Worm (Caenorhabditis elegans) whole organism, late embryonic: ENCODE measurements around the gene C33A11.2.
A peak's percentile ranks its signal among the peaks of the same experiment; 100 is the strongest.

Experiments
- C08G9.2 ChIP-seq: sonication (generic microtip); optimal IDR thresholded peaks from 2 replicates; lab custom pipeline; 2016; ENCODE audit warnings: mild to moderate bottlenecking, missing genetic modification characterization, moderate library complexity, missing compliant biosample characterization
- C38D4.7 ChIP-seq: fragments of 200-800 bp; sonication (Bioruptor generic); optimal IDR thresholded peaks from 2 replicates; lab custom pipeline; 2018; ENCODE audit warnings: mild to moderate bottlenecking, missing genetic modification characterization, moderate library complexity, missing compliant biosample characterization
- F13H6.1 ChIP-seq: sonication (generic microtip); optimal IDR thresholded peaks from 2 replicates; lab custom pipeline; 2016; ENCODE audit warnings: missing genetic modification characterization, missing compliant biosample characterization
- ceh-14 ChIP-seq: sonication (generic microtip); optimal IDR thresholded peaks from 2 replicates; lab custom pipeline; 2016; ENCODE audit warnings: missing genotype, missing genetic modification characterization, missing compliant biosample characterization
- ceh-19 ChIP-seq: fragments of 200-800 bp; sonication (Bioruptor generic); optimal IDR thresholded peaks from 2 replicates; lab custom pipeline; 2018; ENCODE audit warnings: mild to moderate bottlenecking, missing genetic modification characterization, missing compliant biosample characterization
- ceh-22 ChIP-seq: sonication (generic microtip); optimal IDR thresholded peaks from 2 replicates; lab custom pipeline; 2017; ENCODE audit warnings: missing biosample characterization, missing genetic modification characterization
- ceh-30 ChIP-seq: fragments of 150-350 bp; optimal IDR thresholded peaks from 2 replicates; lab custom pipeline; 2014; ENCODE audit warnings: missing biosample characterization, missing genetic modification characterization
- ceh-31 ChIP-seq: sonication (generic microtip); optimal IDR thresholded peaks from 2 replicates; lab custom pipeline; 2016; ENCODE audit warnings: missing genetic modification characterization, missing compliant biosample characterization
- ceh-34 ChIP-seq: sonication (generic microtip); optimal IDR thresholded peaks from 2 replicates; lab custom pipeline; 2016; ENCODE audit warnings: mild to moderate bottlenecking, missing genetic modification characterization, missing compliant biosample characterization
- ceh-9 ChIP-seq: sonication (generic microtip); optimal IDR thresholded peaks from 2 replicates; lab custom pipeline; 2016; ENCODE audit warnings: mild to moderate bottlenecking, missing genetic modification characterization, inconsistent platforms, missing compliant biosample characterization
- che-1 ChIP-seq: sonication (generic microtip); optimal IDR thresholded peaks from 2 replicates; lab custom pipeline; 2016; ENCODE audit warnings: mild to moderate bottlenecking, missing genetic modification characterization, missing compliant biosample characterization
- dve-1 ChIP-seq: sonication (generic microtip); optimal IDR thresholded peaks from 2 replicates; lab custom pipeline; 2017; ENCODE audit warnings: antibody characterized with exemption, mild to moderate bottlenecking, missing genetic modification characterization, missing compliant biosample characterization
- ets-4 ChIP-seq: sonication (generic microtip); optimal IDR thresholded peaks from 2 replicates; lab custom pipeline; 2016; ENCODE audit warnings: missing genetic modification characterization, missing compliant biosample characterization
- eyg-1 ChIP-seq: sonication (generic microtip); optimal IDR thresholded peaks from 2 replicates; lab custom pipeline; 2016; ENCODE audit warnings: missing genotype, missing genetic modification characterization, missing compliant biosample characterization
- fkh-10 ChIP-seq: fragments of 150-350 bp; optimal IDR thresholded peaks from 2 replicates; lab custom pipeline; 2014; ENCODE audit warnings: missing biosample characterization, missing genetic modification reagents, missing genetic modification characterization
- fkh-6 ChIP-seq: sonication (generic microtip); optimal IDR thresholded peaks from 2 replicates; lab custom pipeline; 2016; ENCODE audit warnings: missing genetic modification characterization, missing compliant biosample characterization
- hlh-30 ChIP-seq: sonication (generic microtip); optimal IDR thresholded peaks from 2 replicates; lab custom pipeline; 2017; ENCODE audit warnings: antibody characterized with exemption, missing genetic modification characterization, missing compliant biosample characterization; ENCODE audit not compliant: insufficient read depth
- lin-11 ChIP-seq: fragments of 200-800 bp; sonication (Bioruptor generic); optimal IDR thresholded peaks from 2 replicates; lab custom pipeline; 2018; ENCODE audit warnings: mild to moderate bottlenecking, missing genetic modification characterization, missing compliant biosample characterization
- madf-2 ChIP-seq: sonication (generic microtip); optimal IDR thresholded peaks from 2 replicates; lab custom pipeline; 2017; ENCODE audit warnings: missing genetic modification characterization, missing compliant biosample characterization
- nfya-1 ChIP-seq: sonication (generic microtip); optimal IDR thresholded peaks from 2 replicates; lab custom pipeline; 2017; ENCODE audit warnings: missing genetic modification characterization, mild to moderate bottlenecking, missing compliant biosample characterization, antibody characterized with exemption, moderate library complexity
- nhr-11 ChIP-seq: fragments of 150-350 bp; optimal IDR thresholded peaks from 2 replicates; lab custom pipeline; 2014; ENCODE audit warnings: missing biosample characterization, missing genetic modification characterization
- nhr-232 ChIP-seq: sonication (generic microtip); optimal IDR thresholded peaks from 2 replicates; lab custom pipeline; 2016; ENCODE audit warnings: missing genetic modification characterization, missing compliant biosample characterization
- pag-3 ChIP-seq: sonication (generic microtip); optimal IDR thresholded peaks from 2 replicates; lab custom pipeline; 2016; ENCODE audit warnings: missing compliant biosample characterization, missing genetic modification characterization, borderline replicate concordance
- pax-1 ChIP-seq: fragments of 150-350 bp; optimal IDR thresholded peaks from 2 replicates; lab custom pipeline; 2014; ENCODE audit warnings: missing biosample characterization, missing genetic modification characterization
- pha-2 ChIP-seq: sonication (generic microtip); optimal IDR thresholded peaks from 2 replicates; lab custom pipeline; 2017; ENCODE audit warnings: mild to moderate bottlenecking, missing genetic modification characterization, missing compliant biosample characterization
- pha-4 ChIP-seq: fragments of 150-350 bp; optimal IDR thresholded peaks from 2 replicates; lab custom pipeline; 2018; ENCODE audit warnings: missing biosample characterization, missing genetic modification reagents, missing genetic modification characterization
- pqm-1 ChIP-seq: sonication (generic microtip); optimal IDR thresholded peaks from 2 replicates; lab custom pipeline; 2016; ENCODE audit warnings: missing genetic modification characterization, missing compliant biosample characterization
- pros-1 ChIP-seq: fragments of 150-350 bp; optimal IDR thresholded peaks from 2 replicates; lab custom pipeline; 2014; ENCODE audit warnings: missing biosample characterization, missing genetic modification reagents, missing genetic modification characterization
- sdc-2 ChIP-seq: sonication (generic microtip); optimal IDR thresholded peaks from 2 replicates; lab custom pipeline; 2016; ENCODE audit warnings: missing genotype, missing genetic modification characterization, missing compliant biosample characterization
- sox-2 ChIP-seq: fragments of 200-800 bp; sonication (Bioruptor generic); IDR thresholded peaks from 2 replicates; pipeline ENCODE4 v1.3.6; 2022; ENCODE audit warnings: missing genetic modification reagents, missing genetic modification characterization, missing compliant biosample characterization
- sox-4 ChIP-seq: sonication (generic microtip); optimal IDR thresholded peaks from 2 replicates; lab custom pipeline; 2017; ENCODE audit warnings: mild to moderate bottlenecking, missing genetic modification characterization, inconsistent platforms, missing compliant biosample characterization
- syd-9 ChIP-seq: sonication (generic microtip); optimal IDR thresholded peaks from 2 replicates; lab custom pipeline; 2016; ENCODE audit warnings: mild to moderate bottlenecking, missing genetic modification characterization, moderate library complexity, missing compliant biosample characterization
- unc-55 ChIP-seq: sonication (generic microtip); optimal IDR thresholded peaks from 2 replicates; lab custom pipeline; 2017; ENCODE audit warnings: missing biosample characterization, missing genetic modification reagents, missing genetic modification characterization
- zip-5 ChIP-seq: sonication (generic microtip); optimal IDR thresholded peaks from 2 replicates; lab custom pipeline; 2016; ENCODE audit warnings: missing genetic modification characterization, missing compliant biosample characterization
- ztf-16 ChIP-seq: sonication (generic microtip); optimal IDR thresholded peaks from 2 replicates; lab custom pipeline; 2017; ENCODE audit warnings: missing genetic modification characterization, missing compliant biosample characterization

The C33A11.2 gene

ce11 chrX:15353874-15354480, 11.8 kb upstream of the C33A11.2 start (continued):
- TF ChIP-seq sdc-2 (tag; lab: Kevin White, UChicago) (peak; percentile 74), ceh-34 (tag; lab: Kevin White, UChicago) (peak; percentile 39), unc-55 (GFP tag; lab: Kevin White, UChicago) (peak; percentile 31), ets-4 (tag; lab: Kevin White, UChicago) (peak; percentile 17), C38D4.7 (GFP tag; lab: Kevin White, UChicago) (no peak), che-1 (peak; percentile 18), ceh-31 (tag; lab: Kevin White, UChicago) (peak; percentile 77), nhr-232 (no peak), pha-4 (tag; lab: Kevin White, UChicago) (no peak), sox-2 (GFP tag; lab: Robert Waterston, UW) (no peak), ceh-19 (no peak), ceh-14 (tag; lab: Kevin White, UChicago) (peak; percentile 84), fkh-6 (tag; lab: Kevin White, UChicago) (peak; percentile 44), ztf-16 (tag; lab: Kevin White, UChicago) (peak; percentile 13), pag-3 (tag; lab: Kevin White, UChicago) (peak; percentile 36), hlh-30 (peak; percentile 37), pha-2 (no peak), ceh-9 (tag; lab: Kevin White, UChicago) (no peak), pros-1 (tag; lab: Kevin White, UChicago) (peak; percentile 81), syd-9 (tag; lab: Kevin White, UChicago) (no peak)

- TF ChIP-seq madf-2 (tag; lab: Kevin White, UChicago) (no peak), nhr-11 (tag; lab: Kevin White, UChicago) (no peak), C08G9.2 (tag; lab: Kevin White, UChicago) (no peak), fkh-10 (GFP tag; lab: Kevin White, UChicago) (no peak), nhr-232 (no peak)
These were observed 10.9 kb upstream of the C33A11.2 start, which contains the start of gene nfki-1 for ce11 chrX:15354938-15355337. nfki-1 (plus strand) TSS chrX:15355238.

ce11 chrX:15355603-15356002, 10.2 kb upstream of the C33A11.2 start:
- TF ChIP-seq ceh-22 (tag; lab: Kevin White, UChicago) (no peak), lin-11 (tag; lab: Kevin White, UChicago) (no peak), F13H6.1 (tag; lab: Kevin White, UChicago) (no peak), pha-2 (no peak), nhr-11 (tag; lab: Kevin White, UChicago) (no peak), ceh-9 (tag; lab: Kevin White, UChicago) (no peak), sox-4 (tag; lab: Kevin White, UChicago) (no peak), dve-1 (tag; lab: Kevin White, UChicago) (no peak), eyg-1 (tag; lab: Kevin White, UChicago) (no peak), pax-1 (tag; lab: Kevin White, UChicago) (no peak), nfya-1 (no peak), fkh-6 (tag; lab: Kevin White, UChicago) (no peak), ceh-14 (tag; lab: Kevin White, UChicago) (no peak), zip-5 (tag; lab: Kevin White, UChicago) (no peak), pqm-1 (no peak), sdc-2 (tag; lab: Kevin White, UChicago) (no peak), ceh-30 (tag; lab: Kevin White, UChicago) (no peak), nhr-232 (no peak)
